Worm (Caenorhabditis elegans) whole organism, L4 larva: ENCODE results near the gene pqn-54.

ENCODE experiments used
- F44E2.7 ChIP-seq: fragments of 200-800 bp; sonication (Bioruptor generic); IDR thresholded peaks from 2 replicates; pipeline ENCODE4 v2.1.2; 2022; ENCODE audit warnings: missing genetic modification characterization, missing compliant biosample characterization
- F49E8.2 ChIP-seq: sonication (generic microtip); optimal IDR thresholded peaks from 2 replicates; lab custom pipeline; 2016; ENCODE audit warnings: missing compliant biosample characterization, mild to moderate bottlenecking, missing genetic modification characterization, borderline replicate concordance
- T26A8.4 ChIP-seq: fragments of 200-800 bp; sonication (Bioruptor generic); IDR thresholded peaks from 2 replicates; pipeline ENCODE4 v1.3.6; 2022; ENCODE audit warnings: missing genetic modification characterization, missing compliant biosample characterization
- ama-1 ChIP-seq: fragments of 150-350 bp; optimal IDR thresholded peaks from 2 replicates; lab custom pipeline; 2014; ENCODE audit warnings: inconsistent platforms, mixed read lengths
- attf-4 ChIP-seq: sonication (generic microtip); optimal IDR thresholded peaks from 3 replicates; lab custom pipeline; 2017; ENCODE audit warnings: missing biosample characterization, missing genetic modification characterization
- dve-1 ChIP-seq: sonication (generic microtip); optimal IDR thresholded peaks from 2 replicates; lab custom pipeline; 2017; ENCODE audit warnings: antibody characterized with exemption, mild to moderate bottlenecking, missing genetic modification characterization, missing compliant biosample characterization; ENCODE audit not compliant: insufficient read depth
- gei-8 ChIP-seq: fragments of 200-800 bp; sonication (Bioruptor generic); optimal IDR thresholded peaks from 2 replicates; lab custom pipeline; 2018; ENCODE audit warnings: mild to moderate bottlenecking, missing genetic modification characterization, missing compliant biosample characterization
- hlh-30 ChIP-seq: sonication (generic microtip); optimal IDR thresholded peaks from 2 replicates; lab custom pipeline; 2017; ENCODE audit warnings: antibody characterized with exemption, mild to moderate bottlenecking, missing genetic modification characterization, missing compliant biosample characterization; ENCODE audit not compliant: insufficient read depth
- lin-13 ChIP-seq: fragments of 150-350 bp; optimal IDR thresholded peaks from 2 replicates; lab custom pipeline; 2014; ENCODE audit warnings: missing biosample characterization, missing genetic modification reagents, missing genetic modification characterization
- nhr-25 ChIP-seq: sonication (generic microtip); optimal IDR thresholded peaks from 2 replicates; lab custom pipeline; 2017; ENCODE audit warnings: missing genetic modification characterization, mild to moderate bottlenecking, missing compliant biosample characterization, antibody characterized with exemption, moderate library complexity, borderline replicate concordance; ENCODE audit not compliant: insufficient read depth
- nhr-41 ChIP-seq: fragments of 200-800 bp; sonication (Bioruptor generic); IDR thresholded peaks from 2 replicates; pipeline ENCODE4 v1.3.6; 2022; ENCODE audit warnings: missing genetic modification reagents, missing genetic modification characterization, missing compliant biosample characterization
- nhr-76 ChIP-seq: fragments of 150-350 bp; optimal IDR thresholded peaks from 2 replicates; lab custom pipeline; 2014; ENCODE audit warnings: missing biosample characterization, missing genetic modification characterization
- nhr-77 ChIP-seq: fragments of 150-350 bp; optimal IDR thresholded peaks from 2 replicates; lab custom pipeline; 2014; ENCODE audit warnings: missing biosample characterization, missing genetic modification characterization
- unc-39 ChIP-seq: sonication (generic microtip); optimal IDR thresholded peaks from 2 replicates; lab custom pipeline; 2017; ENCODE audit warnings: missing biosample characterization, missing genetic modification characterization
- unc-62 ChIP-seq, 3 experiments: fragments of 150-350 bp in 1 of 3; sonication (generic microtip); optimal IDR thresholded peaks in 2 of 3; peaks in 1 of 3; 1 replicate in 1 of 3; 2 replicates in 2 of 3; lab custom pipeline; 2014 to 2017; ENCODE audit warnings: missing biosample characterization in 3 of 3, missing genetic modification characterization in 3 of 3, missing genetic modification reagents in 3 of 3, missing genotype in 1 of 3

pqn-54 gene

DNA sequence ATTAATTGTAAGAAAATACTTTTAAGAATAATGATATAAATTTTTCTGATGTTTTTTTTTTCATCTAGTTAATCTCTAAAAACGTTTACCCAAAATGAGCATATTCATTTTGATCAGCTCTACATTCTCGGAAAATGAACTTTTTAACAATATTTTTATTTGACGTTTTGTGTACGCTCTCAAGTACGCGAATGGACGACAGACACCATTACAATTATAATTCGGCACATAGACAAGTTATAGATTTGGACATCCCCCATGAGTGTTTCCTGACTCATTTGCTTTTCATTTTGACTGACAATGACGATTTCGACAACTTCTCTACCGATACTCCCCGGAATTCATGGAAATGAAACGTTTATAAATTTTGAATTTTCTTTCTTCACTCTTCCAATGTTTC is 34.4 kb downstream of the pqn-54 start, which contains the start of gene sru-27:
Gene sru-27 (plus strand): TSS at position 301 of the 400 bp plus-strand sequence.
- no peak for TF ChIP-seq dve-1 (tag; lab: Kevin White, UChicago)
- no peak for TF ChIP-seq nhr-76 (tag; lab: Kevin White, UChicago)
- no peak for TF ChIP-seq hlh-30 (tag; lab: Kevin White, UChicago)
- TF ChIP-seq nhr-41: no peak
- peak in 1 of 2 experiments; percentile 23 for TF ChIP-seq unc-62 (GFP tag; optimal IDR thresholded peaks at IDR 0.05 in 1 of 2; lab: Kevin White, UChicago)
- TF ChIP-seq unc-62 (tag; optimal IDR thresholded peaks at IDR 0.05; lab: Kevin White, UChicago): no peak
- no peak for TF ChIP-seq nhr-25 (tag; lab: Kevin White, UChicago)
- TF ChIP-seq gei-8 (GFP tag; lab: Kevin White, UChicago): no peak
- TF ChIP-seq attf-4: no peak

DNA sequence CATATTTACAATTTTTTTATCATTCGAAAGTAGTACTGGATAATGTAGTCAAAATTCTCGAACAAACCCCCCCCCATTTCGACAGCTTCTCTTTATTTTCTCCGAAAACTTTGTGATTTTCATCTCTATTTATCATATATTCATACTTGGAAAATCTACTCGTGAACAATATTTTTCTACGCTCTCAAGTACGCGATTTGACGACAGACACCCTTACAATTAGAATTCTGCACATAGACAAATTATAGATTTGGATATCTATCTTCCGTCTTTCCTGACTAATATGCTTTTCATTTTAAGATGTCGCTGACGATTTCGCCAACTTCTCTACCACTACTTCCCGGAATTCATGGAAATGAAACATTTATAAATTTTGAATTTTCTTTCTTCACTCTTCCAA is 41.2 kb downstream of the pqn-54 start, which contains the start of gene sru-28:
Gene sru-28 (plus strand): TSS at position 301 of the 400 bp plus-strand sequence.
- TF ChIP-seq T26A8.4 (GFP tag; lab: Robert Waterston, UW) (no peak), nhr-77 (tag; lab: Kevin White, UChicago) (no peak), ama-1 (no peak), unc-39 (no peak), F49E8.2 (tag; lab: Kevin White, UChicago) (no peak), F44E2.7 (GFP tag; lab: Robert Waterston, UW) (no peak)
- TF ChIP-seq, all 104 proteins: peak for 0

DNA sequence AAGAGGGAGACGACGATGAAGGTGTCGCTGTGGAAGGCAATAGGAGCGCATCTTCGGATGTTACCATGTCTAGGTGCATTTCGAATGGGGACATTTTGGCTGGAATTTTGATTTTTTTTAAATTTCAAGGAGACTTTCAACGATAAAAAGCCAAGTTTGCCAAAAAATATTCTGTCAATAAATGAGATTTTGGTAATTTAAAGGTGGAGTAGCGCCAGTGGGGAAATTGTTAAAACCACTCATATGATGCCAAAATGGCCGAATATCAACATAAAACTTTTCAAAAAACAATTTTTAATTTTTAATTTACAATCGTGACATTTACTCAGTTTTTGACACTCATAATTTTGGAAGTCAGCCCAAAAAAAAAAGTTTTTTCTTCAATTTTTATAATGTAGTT is 46.7 kb downstream of the pqn-54 start, which contains the start of gene nhr-260:
Gene nhr-260 (minus strand): TSS at position 101 of the 400 bp plus-strand sequence.
- TF ChIP-seq lin-13 (GFP tag; lab: Kevin White, UChicago): no peak
